Fruit fly (Drosophila melanogaster): Measurements from ENCODE around the gene Rsod.

DNA sequence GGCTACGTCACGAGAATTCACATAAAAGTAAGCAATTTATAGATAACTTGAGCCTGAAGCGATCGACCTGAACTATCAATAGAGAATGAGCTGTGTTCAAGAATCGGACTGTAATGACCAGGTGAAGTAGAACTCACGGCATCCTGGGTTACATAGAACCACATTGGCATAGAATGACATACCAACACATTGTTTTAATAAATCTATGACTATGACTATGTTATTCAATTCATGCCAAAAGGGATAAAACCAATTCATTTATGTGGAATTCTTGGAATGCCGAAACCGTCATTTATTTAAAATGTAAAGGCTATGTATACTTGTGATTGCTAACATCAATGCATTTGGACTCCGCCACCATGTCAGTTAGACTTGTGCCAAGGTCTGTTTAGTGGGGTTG lies 42.0 kb downstream of the Rsod start, which contains the start of gene Ppi1:
- TF ChIP-seq kay (GFP tag; ENCODE audit: borderline replicate concordance) (no peak), CG12768 (GFP tag; optimal IDR thresholded peaks at IDR 0.05) (no peak), CG1620 (GFP tag; optimal IDR thresholded peaks at IDR 0.05) (no peak)

Data from whole organism, adult.